Worm (Caenorhabditis elegans): ENCODE measurements around the gene M18.6.

M18.6 gene

ce11 chrIV:12121076-12121475, at the start of gene M18.6, which contains the start of gene ddb-1 (continued):
- TF ChIP-seq dmd-9 (GFP tag; IDR thresholded peaks at IDR 0.05), result no peak

ce11 chrIV:12075497-12075896, 45.6 kb upstream of the M18.6 start, which contains the start of gene K08E4.7:
K08E4.7 (plus strand) TSS chrIV:12075797.
- TF ChIP-seq mxl-3 (GFP tag; optimal IDR thresholded peaks at IDR 0.05) (no peak), aly-2 (tag; optimal IDR thresholded peaks at IDR 0.05) (no peak), ceh-82 (tag; optimal IDR thresholded peaks at IDR 0.05) (no peak), mxl-2 (GFP tag; conservative IDR thresholded peaks at IDR 0.05) (no peak), mep-1 (tag; optimal IDR thresholded peaks at IDR 0.05) (no peak), attf-4 (tag; optimal IDR thresholded peaks at IDR 0.05) (no peak), nhr-11 (tag; optimal IDR thresholded peaks at IDR 0.05) (no peak), hif-1 (tag; optimal IDR thresholded peaks at IDR 0.05) (no peak), sdz-12 (GFP tag; optimal IDR thresholded peaks at IDR 0.05) (no peak), mdl-1 (tag; optimal IDR thresholded peaks at IDR 0.05) (no peak), dmd-9 (GFP tag; IDR thresholded peaks at IDR 0.05) (no peak), lin-1 (GFP tag; IDR thresholded peaks at IDR 0.05) (no peak), saeg-2 (GFP tag; IDR thresholded peaks at IDR 0.05) (no peak), daf-12 (tag; optimal IDR thresholded peaks at IDR 0.05) (no peak), ceh-62 (tag; optimal IDR thresholded peaks at IDR 0.05) (no peak), ctbp-1 (GFP tag; IDR thresholded peaks at IDR 0.05) (no peak)

ce11 chrIV:12078112-12078812, 42.8 kb upstream of the M18.6 start, which contains the start of gene tmed-1:
tmed-1 (minus strand) TSS chrIV:12078162.
- TF ChIP-seq lin-39 (tag; optimal IDR thresholded peaks at IDR 0.05), result no peak
- TF ChIP-seq jun-1 (tag; optimal IDR thresholded peaks at IDR 0.05), result no peak

ce11 chrIV:12078907-12079523, 42.1 kb upstream of the M18.6 start, which contains the start of gene lex-1:
lex-1 (plus strand) TSS chrIV:12079473.
- no peak for TF ChIP-seq gei-8 (GFP tag; optimal IDR thresholded peaks at IDR 0.05)
- TF ChIP-seq hmg-1.1 (GFP tag; IDR thresholded peaks at IDR 0.05), result 0 out of 2 replicates have a peak, but pooled peaks have one; percentile 25
- TF ChIP-seq php-3 (GFP tag; IDR thresholded peaks at IDR 0.05), result no peak
- peak; percentile 46 for TF ChIP-seq mep-1 (tag; optimal IDR thresholded peaks at IDR 0.05)
- peak in 1 of 2 experiments; percentile 84 for TF ChIP-seq mdl-1 (tag; optimal IDR thresholded peaks at IDR 0.05)
- TF ChIP-seq nhr-25 (tag; optimal IDR thresholded peaks at IDR 0.05; ENCODE audit: borderline replicate concordance, insufficient read depth), result no peak
- no peak for TF ChIP-seq daf-19 (GFP tag; conservative IDR thresholded peaks at IDR 0.05)
- peak; percentile 69 for TF ChIP-seq dpl-1 (GFP tag; optimal IDR thresholded peaks at IDR 0.05)
- peak; percentile 90 for TF ChIP-seq hlh-30 (tag; optimal IDR thresholded peaks at IDR 0.05; ENCODE audit: insufficient read depth)
- peak; percentile 48 for TF ChIP-seq ama-1 (optimal IDR thresholded peaks at IDR 0.05)
- no peak for TF ChIP-seq zip-11 (GFP tag; IDR thresholded peaks at IDR 0.05)
- peak in 1 of 2 experiments; percentile 64 for TF ChIP-seq lsy-2 (tag; optimal IDR thresholded peaks at IDR 0.05)
- TF ChIP-seq lin-38 (GFP tag; IDR thresholded peaks at IDR 0.05), result peak; percentile 81
- TF ChIP-seq hif-1 (tag; optimal IDR thresholded peaks at IDR 0.05), result peak in 1 of 2 experiments; percentile 1
- peak; percentile 19 for TF ChIP-seq nhr-28 (tag; optimal IDR thresholded peaks at IDR 0.05)
- no peak for TF ChIP-seq unc-62 (GFP tag; optimal IDR thresholded peaks at IDR 0.05 in 1 of 2)
- no peak for TF ChIP-seq unc-62 (tag; optimal IDR thresholded peaks at IDR 0.05)

- TF ChIP-seq ceh-20 (GFP tag; IDR thresholded peaks at IDR 0.05), result no peak
- peak in 1 of 2 experiments; percentile 63 for TF ChIP-seq unc-62 (GFP tag; optimal IDR thresholded peaks at IDR 0.05 in 1 of 2)
- no peak for TF ChIP-seq unc-62 (tag; optimal IDR thresholded peaks at IDR 0.05)
- no peak for TF ChIP-seq attf-4 (tag; optimal IDR thresholded peaks at IDR 0.05)
- TF ChIP-seq ztf-11 (tag; optimal IDR thresholded peaks at IDR 0.05), result no peak
- no peak for TF ChIP-seq hlh-30 (tag; optimal IDR thresholded peaks at IDR 0.05; ENCODE audit: insufficient read depth)
- TF ChIP-seq daf-16 (GFP tag; optimal IDR thresholded peaks at IDR 0.05), result no peak
- TF ChIP-seq daf-16 (tag; optimal IDR thresholded peaks at IDR 0.05), result no peak
Observed at ce11 chrIV:12080807-12081206, 40.3 kb upstream of the M18.6 start.
